Worm (Caenorhabditis elegans) whole organism, young adult: ENCODE data around the gene mtm-5.

ENCODE experiments used
- ama-1 ChIP-seq, 3 experiments: fragments of 150-350 bp in 1 of 3; sonication (generic microtip) in 2 of 3; optimal IDR thresholded peaks; 2 replicates each; lab custom pipeline; 2014 to 2018; ENCODE audit warnings: missing biosample characterization in 2 of 3, missing genetic modification characterization in 2 of 3, missing genetic modification reagents in 2 of 3
- madf-6 ChIP-seq: fragments of 200-800 bp; sonication (Bioruptor generic); IDR thresholded peaks from 2 replicates; pipeline ENCODE4 v1.3.6; 2022; ENCODE audit warnings: missing genetic modification reagents, missing genetic modification characterization, missing compliant biosample characterization

DNA sequence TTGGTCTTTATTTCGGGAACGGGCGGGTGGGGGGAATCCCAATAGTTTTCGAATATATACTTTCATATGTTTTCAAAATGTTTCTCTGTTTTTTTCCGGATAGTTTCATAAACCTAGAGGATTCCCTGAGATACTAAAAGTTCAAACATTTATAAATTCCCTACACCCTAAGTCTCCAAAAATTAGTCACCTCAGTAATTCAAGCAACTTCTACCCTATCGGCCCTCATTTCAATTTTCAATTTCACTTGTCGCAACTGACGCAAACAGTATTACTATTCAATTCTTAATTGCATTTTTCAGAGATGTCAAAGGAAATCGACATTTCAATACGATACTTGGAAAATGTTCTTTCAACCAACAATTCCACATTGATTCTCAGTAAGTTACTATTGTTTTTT lies 20.8 kb upstream of the mtm-5 start, which contains the start of gene Y34B4A.4:
- TF ChIP-seq madf-6 (GFP tag; lab: Robert Waterston, UW) (no peak), ama-1 (optimal IDR thresholded peaks at IDR 0.05; lab: Kevin White, UChicago) (no peak), ama-1 (GFP tag; optimal IDR thresholded peaks at IDR 0.05; lab: Kevin White, UChicago) (no peak)
